Fruit fly (Drosophila melanogaster): ENCODE measurements around the gene Rh7.

Rh7 gene

dm6 chr3L:12124975-12125374, 50.3 kb downstream of the Rh7 start, which contains the start of gene yps (continued):
- no peak for TF ChIP-seq pita (GFP tag; optimal IDR thresholded peaks at IDR 0.05)
- TF ChIP-seq Mes4 (GFP tag; optimal IDR thresholded peaks at IDR 0.05) = peak; percentile 97
- peak; percentile 84 for TF ChIP-seq CG13287 (GFP tag; IDR thresholded peaks at IDR 0.05; ENCODE audit: partially characterized antibody)
- peak; percentile 81 for TF ChIP-seq cas (GFP tag; IDR thresholded peaks at IDR 0.05)
- TF ChIP-seq Kr (GFP tag; optimal IDR thresholded peaks at IDR 0.05) = peak; percentile 80
- peak; percentile 93 for TF ChIP-seq maf-S (GFP tag; optimal IDR thresholded peaks at IDR 0.05)
- no peak; the same call in 1 of the 2 replicates for TF ChIP-seq klu (GFP tag; IDR thresholded peaks at IDR 0.05)
- peak; percentile 96 for TF ChIP-seq CHES-1-like (GFP tag; optimal IDR thresholded peaks at IDR 0.05)
- peak; percentile 96 for TF ChIP-seq CG11398 (GFP tag; optimal IDR thresholded peaks at IDR 0.05)
- peak; percentile 83 for TF ChIP-seq CG7556 (GFP tag; optimal IDR thresholded peaks at IDR 0.05)
- TF ChIP-seq bowl (GFP tag; IDR thresholded peaks at IDR 0.05) = peak; percentile 80
- TF ChIP-seq so (GFP tag; IDR thresholded peaks at IDR 0.05) = peak; percentile 90
- no peak; the same call in 1 of the 2 replicates for TF ChIP-seq dimm (GFP tag; IDR thresholded peaks at IDR 0.05)
- TF ChIP-seq Chrac-16 (GFP tag; optimal IDR thresholded peaks at IDR 0.05) = peak; percentile 64
- peak; percentile 96 for TF ChIP-seq BtbVII (GFP tag; optimal IDR thresholded peaks at IDR 0.05)
- TF ChIP-seq CG30403 (GFP tag; optimal IDR thresholded peaks at IDR 0.05) = peak; percentile 88
- no peak for TF ChIP-seq CG1832 (GFP tag; optimal IDR thresholded peaks at IDR 0.05)
- TF ChIP-seq jumu (GFP tag; optimal IDR thresholded peaks at IDR 0.05) = peak; percentile 70
- peak; percentile 65 for TF ChIP-seq Ravus (GFP tag; IDR thresholded peaks at IDR 0.05)
- peak; percentile 88; the same call in 1 of the 2 replicates for TF ChIP-seq CG10959 (GFP tag; IDR thresholded peaks at IDR 0.05)
- TF ChIP-seq CG2202 (tag; optimal IDR thresholded peaks at IDR 0.05) = peak; percentile 93
- peak; percentile 89 for TF ChIP-seq lbe (GFP tag; optimal IDR thresholded peaks at IDR 0.05)
- no peak for TF ChIP-seq usp (GFP tag; optimal IDR thresholded peaks at IDR 0.05)
- peak; percentile 61 for TF ChIP-seq CG1602 (GFP tag; optimal IDR thresholded peaks at IDR 0.05)
- peak; percentile 94 for TF ChIP-seq repo (GFP tag; optimal IDR thresholded peaks at IDR 0.05)
- TF ChIP-seq zf30C (GFP tag; optimal IDR thresholded peaks at IDR 0.05) = peak; percentile 71
- peak; percentile 76 for TF ChIP-seq CG14965 (GFP tag; optimal IDR thresholded peaks at IDR 0.05; ENCODE audit: borderline replicate concordance)
- TF ChIP-seq CG17612 (GFP tag; IDR thresholded peaks at IDR 0.05) = peak; percentile 79
- peak; percentile 87 for TF ChIP-seq E2f1 (GFP tag; IDR thresholded peaks at IDR 0.05)
- peak; percentile 95; the same call in 2 of the 3 replicates for TF ChIP-seq gce (GFP tag; IDR thresholded peaks at IDR 0.05)
- TF ChIP-seq CG34224 (GFP tag; IDR thresholded peaks at IDR 0.05; ENCODE audit: partially characterized antibody) = peak; percentile 55; the same call in 2 of the 3 replicates
- TF ChIP-seq pros (GFP tag; optimal IDR thresholded peaks at IDR 0.05) = peak; percentile 24
- peak; percentile 97 for TF ChIP-seq CG4328 (GFP tag; optimal IDR thresholded peaks at IDR 0.05)
- TF ChIP-seq Poxn (GFP tag; IDR thresholded peaks at IDR 0.05) = 0 out of 2 replicates have a peak, but pooled peaks have one; percentile 17
- peak; percentile 78 for TF ChIP-seq E2f2 (GFP tag; IDR thresholded peaks at IDR 0.05)
- TF ChIP-seq CG34376 (GFP tag; optimal IDR thresholded peaks at IDR 0.05) = peak; percentile 99
- TF ChIP-seq luna (GFP tag; optimal IDR thresholded peaks at IDR 0.05) = peak; percentile 88
- peak; percentile 93 for TF ChIP-seq CG17359 (tag; optimal IDR thresholded peaks at IDR 0.05)
- TF ChIP-seq Gsc (GFP tag; IDR thresholded peaks at IDR 0.05) = no peak
- no peak for TF ChIP-seq jing (GFP tag; optimal IDR thresholded peaks at IDR 0.05)
- peak; percentile 94 for TF ChIP-seq CG15011 (GFP tag; optimal IDR thresholded peaks at IDR 0.05)
- TF ChIP-seq CG12155 (GFP tag; optimal IDR thresholded peaks at IDR 0.05) = peak; percentile 88
- peak; percentile 94 for TF ChIP-seq Dref (GFP tag; IDR thresholded peaks at IDR 0.05)
- TF ChIP-seq CG13775 (GFP tag; optimal IDR thresholded peaks at IDR 0.05) = peak; percentile 97
- TF ChIP-seq CG10565 (GFP tag; optimal IDR thresholded peaks at IDR 0.05) = no peak
- TF ChIP-seq chn (GFP tag; optimal IDR thresholded peaks at IDR 0.05) = peak; percentile 83
- no peak for TF ChIP-seq dan (GFP tag; IDR thresholded peaks at IDR 0.05)
- peak; percentile 77 for TF ChIP-seq CG30431 (GFP tag; optimal IDR thresholded peaks at IDR 0.05)
- peak; percentile 93 for TF ChIP-seq PHDP (tag; optimal IDR thresholded peaks at IDR 0.05)
- no peak for TF ChIP-seq lov (optimal IDR thresholded peaks at IDR 0.05)
- TF ChIP-seq lov (GFP tag; IDR thresholded peaks at IDR 0.05) = peak; percentile 97
- TF ChIP-seq Ada2b (GFP tag; IDR thresholded peaks at IDR 0.05) = peak; percentile 77; the same call in 1 of the 2 replicates

All from whole organism, embryonic.